Fruit fly (Drosophila melanogaster) whole organism, embryonic: Measurements from ENCODE around the gene Idgf4.

Source experiments
- Adf1 ChIP-seq: fragments of 200-800 bp; sonication (Bioruptor generic); IDR thresholded peaks from 2 replicates; pipeline ENCODE4 v1.3.6; 2022; ENCODE audit warnings: missing biosample characterization, missing genetic modification characterization
- Asciz ChIP-seq: fragments of 200-800 bp; sonication (Bioruptor generic); optimal IDR thresholded peaks from 2 replicates; lab custom pipeline; 2017; ENCODE audit warnings: missing biosample characterization, mild to moderate bottlenecking, missing genetic modification characterization, missing genetic modification reagents
- Atf-2 ChIP-seq: fragments of 200-800 bp; sonication (Bioruptor generic); optimal IDR thresholded peaks from 2 replicates; lab custom pipeline; 2016; ENCODE audit warnings: missing biosample characterization, missing genetic modification characterization
- CG10147 ChIP-seq: fragments of 200-800 bp; sonication (Bioruptor generic); optimal IDR thresholded peaks from 2 replicates; lab custom pipeline; 2019; ENCODE audit warnings: missing biosample characterization, mild to moderate bottlenecking, missing genetic modification characterization, moderate library complexity
- CG10366 ChIP-seq: fragments of 200-800 bp; sonication (Bioruptor generic); IDR thresholded peaks from 2 replicates; pipeline ENCODE4 v1.3.6; 2022; ENCODE audit warnings: missing biosample characterization, missing genetic modification characterization
- CG12942 ChIP-seq: fragments of 200-800 bp; sonication (Bioruptor generic); optimal IDR thresholded peaks from 3 replicates; lab custom pipeline; 2016; ENCODE audit warnings: missing biosample characterization, missing genetic modification characterization
- CG14667 ChIP-seq: fragments of 200-800 bp; sonication (Bioruptor generic); IDR thresholded peaks from 2 replicates; pipeline ENCODE4 v1.3.6; 2022; ENCODE audit warnings: missing biosample characterization, missing genetic modification characterization
- CG18011 ChIP-seq: fragments of 200-800 bp; sonication (Bioruptor generic); optimal IDR thresholded peaks from 2 replicates; lab custom pipeline; 2017; ENCODE audit warnings: missing biosample characterization, missing genetic modification characterization, mild to moderate bottlenecking, moderate library complexity, missing genotype
- CG2116 ChIP-seq: fragments of 200-800 bp; sonication (Bioruptor generic); optimal IDR thresholded peaks from 3 replicates; lab custom pipeline; 2018; ENCODE audit warnings: missing biosample characterization, mild to moderate bottlenecking, missing genetic modification characterization
- CG2120 ChIP-seq: fragments of 200-800 bp; sonication (Bioruptor generic); optimal IDR thresholded peaks from 3 replicates; lab custom pipeline; 2016; ENCODE audit warnings: missing biosample characterization, missing genetic modification characterization
- CG2202 ChIP-seq: fragments of 200-800 bp; sonication (Bioruptor generic); optimal IDR thresholded peaks from 2 replicates; lab custom pipeline; 2018; ENCODE audit warnings: missing biosample characterization, mild to moderate bottlenecking, missing genetic modification characterization
- CG2712 ChIP-seq: fragments of 200-800 bp; optimal IDR thresholded peaks from 3 replicates; lab custom pipeline; 2019; ENCODE audit warnings: missing biosample characterization, mild to moderate bottlenecking, missing genetic modification characterization, moderate library complexity
- CG30020 ChIP-seq: fragments of 200-800 bp; optimal IDR thresholded peaks from 2 replicates; lab custom pipeline; 2019; ENCODE audit warnings: missing biosample characterization, mild to moderate bottlenecking, missing genetic modification characterization, moderate library complexity
- CG3995 ChIP-seq: fragments of 200-800 bp; sonication (Bioruptor generic); optimal IDR thresholded peaks from 3 replicates; lab custom pipeline; 2016; ENCODE audit warnings: missing biosample characterization, missing genetic modification characterization
- CG4328 ChIP-seq: fragments of 200-800 bp; sonication (Bioruptor generic); optimal IDR thresholded peaks from 3 replicates; lab custom pipeline; 2017; ENCODE audit warnings: missing biosample characterization, missing genetic modification reagents, missing genetic modification characterization
- CG43689 ChIP-seq: fragments of 200-800 bp; sonication (Bioruptor generic); IDR thresholded peaks from 2 replicates; pipeline ENCODE4 v1.3.6; 2022; ENCODE audit warnings: missing biosample characterization, missing genetic modification characterization
- CG6689 ChIP-seq: fragments of 200-800 bp; sonication (Bioruptor generic); IDR thresholded peaks from 2 replicates; pipeline ENCODE4 v1.3.6; 2022; ENCODE audit warnings: missing biosample characterization, missing genetic modification characterization
- CG6813 ChIP-seq: fragments of 200-800 bp; sonication (Bioruptor generic); optimal IDR thresholded peaks from 2 replicates; lab custom pipeline; 2017; ENCODE audit warnings: missing biosample characterization, missing genetic modification characterization, mild to moderate bottlenecking, moderate library complexity, missing genetic modification reagents
- CG7987 ChIP-seq: fragments of 200-800 bp; sonication (Bioruptor generic); optimal IDR thresholded peaks from 2 replicates; lab custom pipeline; 2018; ENCODE audit warnings: missing biosample characterization, mild to moderate bottlenecking, missing genetic modification characterization, moderate library complexity
- CG8089 ChIP-seq: fragments of 200-800 bp; sonication (Bioruptor generic); optimal IDR thresholded peaks from 3 replicates; lab custom pipeline; 2016; ENCODE audit warnings: missing biosample characterization, missing genetic modification characterization
- CG9817 ChIP-seq: fragments of 200-800 bp; sonication (Bioruptor generic); optimal IDR thresholded peaks from 2 replicates; lab custom pipeline; 2018; ENCODE audit warnings: missing biosample characterization, mild to moderate bottlenecking, missing genetic modification characterization, moderate library complexity
- CHES-1-like ChIP-seq: fragments of 200-800 bp; sonication (Bioruptor generic); optimal IDR thresholded peaks from 2 replicates; lab custom pipeline; 2016; ENCODE audit warnings: missing biosample characterization, missing genetic modification characterization
- Dek ChIP-seq: fragments of 200-800 bp; sonication (Bioruptor generic); optimal IDR thresholded peaks from 3 replicates; lab custom pipeline; 2019; ENCODE audit warnings: missing biosample characterization, mild to moderate bottlenecking, missing genetic modification characterization, moderate library complexity
- GATAe ChIP-seq: fragments of 200-800 bp; sonication (Bioruptor generic); conservative IDR thresholded peaks from 2 replicates; pipeline ENCODE4 v1.3.6; 2022; ENCODE audit warnings: missing biosample characterization, missing genetic modification characterization
- Hmr ChIP-seq: fragments of 200-800 bp; sonication (Bioruptor generic); optimal IDR thresholded peaks from 3 replicates; lab custom pipeline; 2017; ENCODE audit warnings: mild to moderate bottlenecking, missing biosample characterization, missing genetic modification reagents, missing genetic modification characterization
- Hmx ChIP-seq: fragments of 200-800 bp; sonication (Bioruptor generic); optimal IDR thresholded peaks from 2 replicates; lab custom pipeline; 2016; ENCODE audit warnings: missing biosample characterization, missing genetic modification characterization
- NC2β ChIP-seq: fragments of 200-800 bp; sonication (Bioruptor generic); optimal IDR thresholded peaks from 2 replicates; lab custom pipeline; 2016; ENCODE audit warnings: missing biosample characterization, missing genetic modification characterization
- NK7.1 ChIP-seq: fragments of 200-800 bp; sonication (Bioruptor generic); optimal IDR thresholded peaks from 3 replicates; lab custom pipeline; 2016; ENCODE audit warnings: missing biosample characterization, missing genetic modification characterization
- Nf-YB ChIP-seq: fragments of 200-800 bp; sonication (Bioruptor generic); optimal IDR thresholded peaks from 3 replicates; lab custom pipeline; 2019; ENCODE audit warnings: missing biosample characterization, mild to moderate bottlenecking, missing genetic modification characterization, moderate library complexity
- Oaz ChIP-seq: fragments of 200-800 bp; sonication (Bioruptor generic); IDR thresholded peaks from 2 replicates; pipeline ENCODE4 v1.3.6; 2022; ENCODE audit warnings: missing biosample characterization, missing genetic modification characterization
- Ravus ChIP-seq: fragments of 200-800 bp; sonication (Bioruptor generic); IDR thresholded peaks from 2 replicates; pipeline ENCODE4 v1.3.6; 2022; ENCODE audit warnings: missing biosample characterization, missing genetic modification characterization
- Sox100B ChIP-seq: fragments of 200-800 bp; sonication (Bioruptor generic); optimal IDR thresholded peaks from 3 replicates; lab custom pipeline; 2018; ENCODE audit warnings: missing biosample characterization, mild to moderate bottlenecking, missing genetic modification characterization
- Taf1 ChIP-seq: fragments of 200-800 bp; sonication (Bioruptor generic); IDR thresholded peaks from 2 replicates; pipeline ENCODE4 v1.3.6; 2022; ENCODE audit warnings: missing biosample characterization, missing genetic modification characterization
- Usf ChIP-seq: fragments of 200-800 bp; sonication (Bioruptor generic); optimal IDR thresholded peaks from 2 replicates; lab custom pipeline; 2017; ENCODE audit warnings: missing genotype, missing biosample characterization, missing genetic modification characterization
- bab2 ChIP-seq: fragments of 200-800 bp; sonication (Bioruptor generic); optimal IDR thresholded peaks from 2 replicates; lab custom pipeline; 2016; ENCODE audit warnings: missing biosample characterization, missing genetic modification characterization
- corto ChIP-seq: fragments of 200-800 bp; sonication (Bioruptor generic); optimal IDR thresholded peaks from 2 replicates; lab custom pipeline; 2016; ENCODE audit warnings: missing biosample characterization, mild to moderate bottlenecking, missing genetic modification characterization, moderate library complexity
- crol ChIP-seq: fragments of 200-800 bp; sonication (Bioruptor generic); IDR thresholded peaks from 2 replicates; pipeline ENCODE4 v1.3.6; 2022; ENCODE audit warnings: missing biosample characterization, missing genetic modification characterization
- dimm ChIP-seq: fragments of 200-800 bp; sonication (Bioruptor generic); IDR thresholded peaks from 2 replicates; pipeline ENCODE4 v1.3.6; 2022; ENCODE audit warnings: missing biosample characterization, missing genetic modification characterization
- ind ChIP-seq: fragments of 200-800 bp; sonication (Bioruptor generic); optimal IDR thresholded peaks from 3 replicates; lab custom pipeline; 2016; ENCODE audit warnings: missing biosample characterization, missing genetic modification characterization
- kay ChIP-seq: fragments of 200-800 bp; sonication (Bioruptor generic); optimal IDR thresholded peaks from 2 replicates; lab custom pipeline; 2016; ENCODE audit warnings: missing biosample characterization, missing genetic modification characterization
- knrl ChIP-seq: fragments of 200-800 bp; sonication (Bioruptor generic); IDR thresholded peaks from 3 replicates; pipeline ENCODE4 v1.3.6; 2022; ENCODE audit warnings: missing biosample characterization, missing genetic modification characterization; ENCODE audit not compliant: partially characterized antibody
- lbe ChIP-seq: fragments of 200-800 bp; sonication (Bioruptor generic); optimal IDR thresholded peaks from 2 replicates; lab custom pipeline; 2016; ENCODE audit warnings: missing biosample characterization, mild to moderate bottlenecking, missing genetic modification characterization
- lmd ChIP-seq: fragments of 200-800 bp; sonication (Bioruptor generic); IDR thresholded peaks from 2 replicates; pipeline ENCODE4 v1.3.6; 2022; ENCODE audit warnings: missing biosample characterization, missing genetic modification characterization
- otp ChIP-seq: fragments of 200-800 bp; sonication (Bioruptor generic); IDR thresholded peaks from 3 replicates; pipeline ENCODE4, ENCODE4 v1.3.6; 2022; ENCODE audit warnings: missing biosample characterization, missing genetic modification characterization
- pros ChIP-seq: fragments of 200-800 bp; sonication (Bioruptor generic); optimal IDR thresholded peaks from 3 replicates; lab custom pipeline; 2019; ENCODE audit warnings: missing biosample characterization, mild to moderate bottlenecking, missing genetic modification characterization, moderate library complexity
- rib ChIP-seq: fragments of 200-800 bp; sonication (Bioruptor generic); IDR thresholded peaks from 2 replicates; pipeline ENCODE4 v1.3.6; 2022; ENCODE audit warnings: missing biosample characterization, missing genetic modification characterization
- twi ChIP-seq: fragments of 200-800 bp; optimal IDR thresholded peaks from 2 replicates; lab custom pipeline; 2019; ENCODE audit warnings: missing biosample characterization, mild to moderate bottlenecking, missing genetic modification characterization, moderate library complexity
- usp ChIP-seq: fragments of >200 bp; optimal IDR thresholded peaks from 2 replicates; lab custom pipeline; 2017; ENCODE audit warnings: missing biosample characterization, missing genetic modification characterization
- vnd ChIP-seq: fragments of 200-800 bp; sonication (Bioruptor generic); IDR thresholded peaks from 3 replicates; pipeline ENCODE4 v1.3.6; 2022; ENCODE audit warnings: missing biosample characterization, missing genetic modification characterization; ENCODE audit not compliant: partially characterized antibody
- wdn ChIP-seq: fragments of 200-800 bp; sonication (Bioruptor generic); IDR thresholded peaks from 2 replicates; pipeline ENCODE4 v1.3.6; 2022; ENCODE audit warnings: missing biosample characterization, missing genetic modification characterization
- z ChIP-seq: fragments of 200-800 bp; sonication (Bioruptor generic); IDR thresholded peaks from 3 replicates; pipeline ENCODE4 v1.3.6; 2022; ENCODE audit warnings: missing biosample characterization, missing genetic modification characterization
- zf30C ChIP-seq: fragments of 200-800 bp; sonication (Bioruptor generic); optimal IDR thresholded peaks from 3 replicates; lab custom pipeline; 2018; ENCODE audit warnings: missing biosample characterization, mild to moderate bottlenecking, missing genetic modification characterization

Gene Idgf4

dm6 chrX:9892834-9893233, 37.9 kb downstream of the Idgf4 start (continued):
- TF ChIP-seq Usf (GFP tag; lab: Kevin White, UChicago): no peak
- no peak for TF ChIP-seq Dek
- no peak for TF ChIP-seq CG12942 (GFP tag; lab: Kevin White, UChicago)
- TF ChIP-seq Hmx (GFP tag; lab: Kevin White, UChicago): no peak
- TF ChIP-seq CG9817 (tag; lab: Kevin White, UChicago): peak; percentile 27
- TF ChIP-seq crol (GFP tag; lab: Robert Waterston, UW): no peak
- TF ChIP-seq CHES-1-like (GFP tag; lab: Kevin White, UChicago): no peak
- no peak for TF ChIP-seq Adf1 (GFP tag; lab: Robert Waterston, UW)
- no peak for TF ChIP-seq pros (GFP tag; lab: Kevin White, UChicago)
- TF ChIP-seq Hmr: no peak
- TF ChIP-seq CG2712 (tag; lab: Kevin White, UChicago): peak; percentile 40
- no peak for TF ChIP-seq usp (GFP tag; lab: Kevin White, UChicago)
- TF ChIP-seq Atf-2 (GFP tag; lab: Kevin White, UChicago): no peak
- 0 out of 2 replicates have a peak, but pooled peaks have one; percentile 19 for TF ChIP-seq CG14667 (GFP tag; lab: Robert Waterston, UW)
- TF ChIP-seq Oaz (GFP tag; lab: Robert Waterston, UW): no peak
- no peak for TF ChIP-seq Asciz (GFP tag; lab: Kevin White, UChicago)
- TF ChIP-seq wdn (GFP tag; lab: Robert Waterston, UW): no peak
- no peak for TF ChIP-seq z (GFP tag; lab: Robert Waterston, UW)
- TF ChIP-seq CG18011: no peak
- no peak for TF ChIP-seq CG2202
- TF ChIP-seq Taf1: no peak
- no peak for TF ChIP-seq Sox100B (GFP tag; lab: Kevin White, UChicago)
- TF ChIP-seq CG6689 (GFP tag; lab: Robert Waterston, UW): peak; percentile 60
- no peak for TF ChIP-seq knrl
- no peak for TF ChIP-seq CG43689 (GFP tag; lab: Robert Waterston, UW)
- TF ChIP-seq vnd: no peak
- peak; percentile 63 for TF ChIP-seq lmd (GFP tag; lab: Robert Waterston, UW)
- no peak for TF ChIP-seq Ravus (GFP tag; lab: Robert Waterston, UW)
- no peak for TF ChIP-seq zf30C (GFP tag; lab: Kevin White, UChicago)
- no peak for TF ChIP-seq Nf-YB (GFP tag; lab: Kevin White, UChicago)
- TF ChIP-seq GATAe (GFP tag; lab: Robert Waterston, UW): no peak
- TF ChIP-seq CG3995: no peak
- TF ChIP-seq CG30020 (tag; lab: Kevin White, UChicago): no peak
- no peak for TF ChIP-seq NK7.1 (GFP tag; lab: Kevin White, UChicago)
- no peak for TF ChIP-seq CG6813
- no peak for TF ChIP-seq NC2β (GFP tag; lab: Kevin White, UChicago)
- TF ChIP-seq CG10366 (GFP tag; lab: Robert Waterston, UW): peak; percentile 34; the same call in 1 of the 2 replicates
- TF ChIP-seq dimm (GFP tag; lab: Robert Waterston, UW): 0 out of 2 replicates have a peak, but pooled peaks have one; percentile 30
- TF ChIP-seq otp (GFP tag; lab: Robert Waterston, UW): 0 out of 3 replicates have a peak, but pooled peaks have one; percentile 41
- TF ChIP-seq bab2 (GFP tag; lab: Kevin White, UChicago): no peak
- TF ChIP-seq kay (GFP tag; lab: Kevin White, UChicago): no peak
- TF ChIP-seq CG2116 (GFP tag; lab: Kevin White, UChicago): no peak
- TF ChIP-seq corto (GFP tag; lab: Kevin White, UChicago): no peak
- TF ChIP-seq CG4328 (GFP tag; lab: Kevin White, UChicago): no peak
- peak; percentile 45 for TF ChIP-seq CG2120 (GFP tag; lab: Kevin White, UChicago)
- peak; percentile 49 for TF ChIP-seq ind (GFP tag; lab: Kevin White, UChicago)
- no peak for TF ChIP-seq lbe
- no peak for TF ChIP-seq twi (tag; lab: Kevin White, UChicago)
- TF ChIP-seq CG10147 (GFP tag; lab: Kevin White, UChicago): no peak
- no peak for TF ChIP-seq CG7987 (GFP tag; lab: Kevin White, UChicago)
- TF ChIP-seq rib (GFP tag; lab: Robert Waterston, UW): no peak
- no peak for TF ChIP-seq CG8089 (GFP tag; lab: Kevin White, UChicago)
